Fruit fly (Drosophila melanogaster): ENCODE measurements around the gene CG5386.
"Not testable (repeated sequence)": the region's sequence is repeated elsewhere in the genome, so short reads cannot be mapped to it uniquely, and the experiment has no call there.

DNA sequence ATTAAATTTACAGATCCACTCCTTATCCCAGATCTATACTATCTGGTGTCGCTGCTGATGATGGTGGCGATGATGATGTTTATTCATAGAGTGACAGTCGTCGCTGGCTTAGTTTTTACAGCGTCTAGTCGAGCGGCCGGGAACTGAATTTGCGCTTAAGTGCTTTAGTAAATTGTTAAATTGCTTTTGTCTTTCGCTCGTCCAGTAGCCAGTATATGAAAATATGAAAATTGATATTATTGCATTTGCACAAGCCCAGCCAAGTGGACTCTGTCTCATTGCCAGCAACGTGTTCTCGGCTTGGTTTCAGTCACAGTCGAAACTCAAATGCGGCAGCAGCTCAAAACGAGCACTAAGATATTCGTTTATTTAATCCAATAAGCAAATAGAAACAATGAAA, 43.5 kb downstream of the CG5386 start, which contains the start of gene CG7084:
- not testable (repeated sequence) for TF ChIP-seq fd96Ca (GFP tag; IDR thresholded peaks at IDR 0.05); gl (tag; optimal IDR thresholded peaks at IDR 0.05); rn (GFP tag; IDR thresholded peaks at IDR 0.05); CG14655 (GFP tag; optimal IDR thresholded peaks at IDR 0.05)

Measured in whole organism, pupa.